Fruit fly (Drosophila melanogaster): Measurements from ENCODE around the gene shf.

dm6 chrX:6778068-6778467 is 1.4 kb downstream of the shf start:
- TF ChIP-seq pad (GFP tag; optimal IDR thresholded peaks at IDR 0.05) (no peak), Mnt (GFP tag; optimal IDR thresholded peaks at IDR 0.05) (no peak), Clk (GFP tag; optimal IDR thresholded peaks at IDR 0.05) (no peak), CG33017 (tag; optimal IDR thresholded peaks at IDR 0.05) (no peak), CG14711 (tag; optimal IDR thresholded peaks at IDR 0.05) (no peak), ovo (GFP tag; optimal IDR thresholded peaks at IDR 0.05) (no peak), CG1620 (GFP tag; optimal IDR thresholded peaks at IDR 0.05) (no peak), CG7045 (GFP tag; optimal IDR thresholded peaks at IDR 0.05) (no peak), CG5204 (GFP tag; optimal IDR thresholded peaks at IDR 0.05) (no peak), cnc (optimal IDR thresholded peaks at IDR 0.05) (no peak), cic (GFP tag; optimal IDR thresholded peaks at IDR 0.05) (no peak), bab1 (GFP tag; optimal IDR thresholded peaks at IDR 0.05) (no peak)
